Fruit fly (Drosophila melanogaster): ENCODE data around the gene CG32988.
A peak's percentile ranks its signal among the peaks of the same experiment; 100 is the strongest.

The CG32988 gene

DNA sequence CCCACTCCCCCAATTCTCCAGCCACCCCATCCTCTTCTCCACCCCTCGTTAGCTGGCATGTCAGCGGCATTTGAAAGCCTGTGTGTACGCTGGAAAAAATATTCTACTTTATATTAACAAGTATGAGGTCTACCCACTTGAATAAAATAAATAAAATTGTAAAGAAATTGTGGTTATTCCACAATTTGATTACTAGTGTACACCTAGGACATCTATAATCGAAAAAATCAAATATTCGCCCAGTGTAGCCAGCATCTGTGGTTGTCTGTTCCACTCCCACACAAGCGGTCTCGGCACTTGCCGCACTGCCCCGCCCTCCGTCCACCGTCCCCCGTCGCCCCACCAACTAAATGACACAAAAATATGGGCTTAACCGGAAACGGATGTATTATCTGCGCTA lies 3.9 kb upstream of the CG32988 start (continued):
- TF ChIP-seq Hey (tag; optimal IDR thresholded peaks at IDR 0.05): no peak
- TF ChIP-seq CG4820 (GFP tag; optimal IDR thresholded peaks at IDR 0.05): peak; percentile 80
- TF ChIP-seq CG8944 (GFP tag; optimal IDR thresholded peaks at IDR 0.05): no peak
- no peak for TF ChIP-seq usp (GFP tag; optimal IDR thresholded peaks at IDR 0.05)
- peak; percentile 7 for TF ChIP-seq CG15073 (GFP tag; optimal IDR thresholded peaks at IDR 0.05)
- peak; percentile 73 for TF ChIP-seq Awh (GFP tag; IDR thresholded peaks at IDR 0.05)
- TF ChIP-seq CkIIα-i1 (GFP tag; IDR thresholded peaks at IDR 0.05): no peak
- peak; percentile 29 for TF ChIP-seq CG10274 (GFP tag; optimal IDR thresholded peaks at IDR 0.05)
- TF ChIP-seq Atf6 (GFP tag; IDR thresholded peaks at IDR 0.05): peak; percentile 42; the same call in 1 of the 2 replicates
- TF ChIP-seq sna (GFP tag; IDR thresholded peaks at IDR 0.05; ENCODE audit: partially characterized antibody): no peak
- peak; percentile 1 for TF ChIP-seq exex (tag; optimal IDR thresholded peaks at IDR 0.05)
- TF ChIP-seq H15 (GFP tag; IDR thresholded peaks at IDR 0.05): peak; percentile 78; the same call in 2 of the 3 replicates
- peak; percentile 48 for TF ChIP-seq toy (GFP tag; IDR thresholded peaks at IDR 0.05)
- peak; percentile 37 for TF ChIP-seq CG8359 (GFP tag; optimal IDR thresholded peaks at IDR 0.05; ENCODE audit: borderline replicate concordance)
- TF ChIP-seq Ets65A (GFP tag): peak; percentile 93
- TF ChIP-seq CG1233 (GFP tag; optimal IDR thresholded peaks at IDR 0.05): peak; percentile 52
- TF ChIP-seq eve (GFP tag; optimal IDR thresholded peaks at IDR 0.05): peak in 1 of 2 experiments; percentile 77
- no peak for TF ChIP-seq p53 (GFP tag; optimal IDR thresholded peaks at IDR 0.05)
- no peak for TF ChIP-seq CG4617 (GFP tag; optimal IDR thresholded peaks at IDR 0.05; ENCODE audit: borderline replicate concordance)
- TF ChIP-seq dmrt11E (tag; optimal IDR thresholded peaks at IDR 0.05): peak; percentile 84
- TF ChIP-seq B-H1 (GFP tag; IDR thresholded peaks at IDR 0.05): peak; percentile 63
- TF ChIP-seq chn (GFP tag; optimal IDR thresholded peaks at IDR 0.05): peak; percentile 12
- peak; percentile 63 for TF ChIP-seq ssp (GFP tag; IDR thresholded peaks at IDR 0.05)
- peak; percentile 17 for TF ChIP-seq CG4328 (GFP tag; optimal IDR thresholded peaks at IDR 0.05)
- TF ChIP-seq B-H2 (GFP tag; optimal IDR thresholded peaks at IDR 0.05): no peak
- peak; percentile 11 for TF ChIP-seq Fer2 (tag; optimal IDR thresholded peaks at IDR 0.05)
- no peak for TF ChIP-seq CG17568 (GFP tag; optimal IDR thresholded peaks at IDR 0.05)
- TF ChIP-seq slou (GFP tag; optimal IDR thresholded peaks at IDR 0.05): no peak
- 0 out of 3 replicates have a peak, but pooled peaks have one; percentile 48 for TF ChIP-seq CG11695 (GFP tag; IDR thresholded peaks at IDR 0.05)
- peak; percentile 68 for TF ChIP-seq CG13424 (tag; optimal IDR thresholded peaks at IDR 0.05)
- peak in 1 of 2 experiments; percentile 53 for TF ChIP-seq Hr51 (GFP tag; optimal IDR thresholded peaks at IDR 0.05)
- peak; percentile 61; the same call in 1 of the 2 replicates for TF ChIP-seq E2f1 (GFP tag; IDR thresholded peaks at IDR 0.05)
- TF ChIP-seq Chrac-16 (GFP tag; optimal IDR thresholded peaks at IDR 0.05): peak; percentile 45
- no peak for TF ChIP-seq Atf3 (GFP tag; optimal IDR thresholded peaks at IDR 0.05)
- TF ChIP-seq dysf (GFP tag; IDR thresholded peaks at IDR 0.05): peak; percentile 84
- peak; percentile 46; the same call in 1 of the 2 replicates for TF ChIP-seq Nf-YA (GFP tag; IDR thresholded peaks at IDR 0.05)
- peak; percentile 29; the same call in 1 of the 3 replicates for TF ChIP-seq ken (GFP tag; IDR thresholded peaks at IDR 0.05)
- TF ChIP-seq jing (GFP tag; optimal IDR thresholded peaks at IDR 0.05): peak; percentile 28
- no peak for TF ChIP-seq bigmax (GFP tag; optimal IDR thresholded peaks at IDR 0.05)
- peak; percentile 53 for TF ChIP-seq kni (GFP tag; optimal IDR thresholded peaks at IDR 0.05)
- TF ChIP-seq ab (GFP tag; optimal IDR thresholded peaks at IDR 0.05): no peak
- TF ChIP-seq CG31388 (GFP tag; optimal IDR thresholded peaks at IDR 0.05): peak; percentile 39
- no peak for TF ChIP-seq Sry-β (GFP tag; optimal IDR thresholded peaks at IDR 0.05)
- TF ChIP-seq CG6689 (GFP tag; IDR thresholded peaks at IDR 0.05): peak; percentile 81
- no peak for TF ChIP-seq CG14965 (GFP tag; optimal IDR thresholded peaks at IDR 0.05; ENCODE audit: borderline replicate concordance)
- no peak for TF ChIP-seq CG17186 (GFP tag; optimal IDR thresholded peaks at IDR 0.05)
- TF ChIP-seq trh (GFP tag; optimal IDR thresholded peaks at IDR 0.05): peak; percentile 2
- TF ChIP-seq fru (optimal IDR thresholded peaks at IDR 0.05): no peak
- peak; percentile 40 for TF ChIP-seq CG5180 (GFP tag; optimal IDR thresholded peaks at IDR 0.05)
- no peak for TF ChIP-seq Dip3 (GFP tag; optimal IDR thresholded peaks at IDR 0.05)
- TF ChIP-seq abd-A (tag; optimal IDR thresholded peaks at IDR 0.05): no peak
